Worm (Caenorhabditis elegans) whole organism, L4 larva: Measurements from ENCODE around the gene dhhc-10.

ENCODE experiments used
- D1046.2 ChIP-seq: fragments of 200-800 bp; sonication (Bioruptor generic); IDR thresholded peaks from 2 replicates; pipeline ENCODE4 v1.3.6; 2022; ENCODE audit warnings: missing genetic modification characterization, missing compliant biosample characterization
- R02D3.7 ChIP-seq: fragments of 150-350 bp; sonication (generic microtip); optimal IDR thresholded peaks from 3 replicates; lab custom pipeline; 2014; ENCODE audit warnings: missing biosample characterization, missing genetic modification characterization
- T20F7.1 ChIP-seq: fragments of 200-800 bp; sonication (Bioruptor generic); optimal IDR thresholded peaks from 2 replicates; lab custom pipeline; 2018; ENCODE audit warnings: mild to moderate bottlenecking, missing genetic modification characterization, missing compliant biosample characterization
- T26A8.4 ChIP-seq: fragments of 200-800 bp; sonication (Bioruptor generic); IDR thresholded peaks from 2 replicates; pipeline ENCODE4 v1.3.6; 2022; ENCODE audit warnings: missing genetic modification characterization, missing compliant biosample characterization
- Y5F2A.4 ChIP-seq: fragments of 200-800 bp; sonication (Bioruptor generic); optimal IDR thresholded peaks from 2 replicates; lab custom pipeline; 2018; ENCODE audit warnings: mild to moderate bottlenecking, missing genetic modification characterization, missing compliant biosample characterization
- ZK546.5 ChIP-seq, 2 experiments: sonication (generic microtip); optimal IDR thresholded peaks; 2 replicates each; lab custom pipeline; 2017; ENCODE audit warnings: missing biosample characterization in 2 of 2, missing genetic modification characterization in 2 of 2
- aha-1 ChIP-seq: fragments of 150-350 bp; peaks from one replicate; lab custom pipeline; 2014; ENCODE audit warnings: missing biosample characterization, missing genetic modification characterization
- aly-2 ChIP-seq: sonication (generic microtip); optimal IDR thresholded peaks from 2 replicates; lab custom pipeline; 2018; ENCODE audit warnings: missing biosample characterization, missing genetic modification characterization
- ama-1 ChIP-seq: fragments of 150-350 bp; optimal IDR thresholded peaks from 2 replicates; lab custom pipeline; 2014; ENCODE audit warnings: inconsistent platforms, mixed read lengths
- ceh-20 ChIP-seq: fragments of 200-800 bp; sonication (Bioruptor generic); IDR thresholded peaks from 2 replicates; pipeline ENCODE4 v1.3.6; 2022; ENCODE audit warnings: missing genetic modification reagents, missing genetic modification characterization, missing compliant biosample characterization
- ceh-44 ChIP-seq: fragments of 200-800 bp; sonication (Bioruptor generic); IDR thresholded peaks from 2 replicates; pipeline ENCODE4 v1.3.6; 2022; ENCODE audit warnings: missing genetic modification reagents, missing genetic modification characterization, missing compliant biosample characterization
- ceh-62 ChIP-seq: sonication (generic microtip); optimal IDR thresholded peaks from 2 replicates; lab custom pipeline; 2017; ENCODE audit warnings: missing biosample characterization, missing genetic modification characterization
- ceh-82 ChIP-seq: sonication (generic microtip); optimal IDR thresholded peaks from 2 replicates; lab custom pipeline; 2017; ENCODE audit warnings: missing biosample characterization, missing genetic modification characterization
- daf-16 ChIP-seq, 3 experiments: sonication (generic microtip); optimal IDR thresholded peaks; 2 replicates each; lab custom pipeline; 2016 to 2017; ENCODE audit warnings: missing genetic modification characterization in 3 of 3, missing genetic modification reagents in 3 of 3, mild to moderate bottlenecking in 2 of 3, missing compliant biosample characterization in 2 of 3, missing biosample characterization in 1 of 3, moderate library complexity in 1 of 3
- daf-8 ChIP-seq: fragments of 200-800 bp; sonication (Bioruptor generic); IDR thresholded peaks from 2 replicates; pipeline ENCODE4 v1.3.6; 2022; ENCODE audit warnings: missing genetic modification characterization, missing compliant biosample characterization
- dmd-6 ChIP-seq: fragments of 200-800 bp; sonication (Bioruptor generic); IDR thresholded peaks from 2 replicates; pipeline ENCODE4 v1.3.6; 2022; ENCODE audit warnings: missing genetic modification reagents, missing genetic modification characterization, missing compliant biosample characterization
- dmd-9 ChIP-seq: fragments of 200-800 bp; sonication (Bioruptor generic); IDR thresholded peaks from 2 replicates; pipeline ENCODE4 v1.3.6; 2022; ENCODE audit warnings: missing genetic modification reagents, missing genetic modification characterization, missing compliant biosample characterization
- dpl-1 ChIP-seq: fragments of 150-350 bp; optimal IDR thresholded peaks from 2 replicates; lab custom pipeline; 2014; ENCODE audit warnings: missing biosample characterization, missing genetic modification reagents, missing genetic modification characterization
- dve-1 ChIP-seq: sonication (generic microtip); optimal IDR thresholded peaks from 2 replicates; lab custom pipeline; 2017; ENCODE audit warnings: antibody characterized with exemption, mild to moderate bottlenecking, missing genetic modification characterization, missing compliant biosample characterization; ENCODE audit not compliant: insufficient read depth
- egl-27 ChIP-seq: sonication (generic microtip); optimal IDR thresholded peaks from 3 replicates; lab custom pipeline; 2017; ENCODE audit warnings: missing biosample characterization, missing genetic modification reagents, missing genetic modification characterization
- egl-43 ChIP-seq: fragments of 200-800 bp; sonication (Bioruptor generic); IDR thresholded peaks from 2 replicates; pipeline ENCODE4 v1.3.6; 2022; ENCODE audit warnings: missing genetic modification reagents, missing genetic modification characterization, missing compliant biosample characterization
- gei-8 ChIP-seq: fragments of 200-800 bp; sonication (Bioruptor generic); optimal IDR thresholded peaks from 2 replicates; lab custom pipeline; 2018; ENCODE audit warnings: mild to moderate bottlenecking, missing genetic modification characterization, missing compliant biosample characterization
- hif-1 ChIP-seq, 2 experiments: sonication (generic microtip); optimal IDR thresholded peaks; 2 replicates each; lab custom pipeline; 2016 to 2017; ENCODE audit warnings: missing compliant biosample characterization in 2 of 2, missing genetic modification characterization in 2 of 2, missing genetic modification reagents in 2 of 2, missing genotype in 2 of 2, mild to moderate bottlenecking in 1 of 2
- hlh-11 ChIP-seq: fragments of 200-800 bp; sonication (Bioruptor generic); optimal IDR thresholded peaks from 2 replicates; lab custom pipeline; 2018; ENCODE audit warnings: mild to moderate bottlenecking, missing genetic modification characterization, missing compliant biosample characterization
- hlh-30 ChIP-seq: sonication (generic microtip); optimal IDR thresholded peaks from 2 replicates; lab custom pipeline; 2017; ENCODE audit warnings: antibody characterized with exemption, mild to moderate bottlenecking, missing genetic modification characterization, missing compliant biosample characterization; ENCODE audit not compliant: insufficient read depth
- hmg-1.1 ChIP-seq: fragments of 200-800 bp; sonication (Bioruptor generic); IDR thresholded peaks from 2 replicates; pipeline ENCODE4 v1.3.6; 2022; ENCODE audit warnings: missing genetic modification reagents, missing genetic modification characterization, missing compliant biosample characterization
- lin-13 ChIP-seq: fragments of 150-350 bp; optimal IDR thresholded peaks from 2 replicates; lab custom pipeline; 2014; ENCODE audit warnings: missing biosample characterization, missing genetic modification reagents, missing genetic modification characterization
- lin-38 ChIP-seq: fragments of 200-800 bp; sonication (Bioruptor generic); IDR thresholded peaks from 2 replicates; pipeline ENCODE4 v1.3.6; 2022; ENCODE audit warnings: missing genetic modification reagents, missing genetic modification characterization, missing compliant biosample characterization
- lin-39 ChIP-seq: fragments of 150-350 bp; optimal IDR thresholded peaks from 2 replicates; lab custom pipeline; 2014; ENCODE audit warnings: missing biosample characterization, missing genetic modification reagents, missing genetic modification characterization
- lsy-2 ChIP-seq, 2 experiments: fragments of 150-350 bp in 1 of 2; sonication (generic microtip) in 1 of 2; optimal IDR thresholded peaks; 2 replicates each; lab custom pipeline; 2014 to 2017; ENCODE audit warnings: missing biosample characterization in 2 of 2, missing genetic modification characterization in 2 of 2
- madf-5 ChIP-seq, 2 experiments: fragments of 200-800 bp; sonication (Bioruptor generic); IDR thresholded peaks; 2 replicates each; pipeline ENCODE4 v1.3.6; 2022; ENCODE audit warnings: missing compliant biosample characterization in 2 of 2, missing genetic modification characterization in 2 of 2
- madf-9 ChIP-seq: fragments of 200-800 bp; sonication (Bioruptor generic); conservative IDR thresholded peaks from 2 replicates; pipeline ENCODE4 v1.3.6; 2022; ENCODE audit warnings: missing genetic modification reagents, missing genetic modification characterization, missing compliant biosample characterization
- mdl-1 ChIP-seq, 2 experiments: fragments of 150-350 bp in 1 of 2; sonication (generic microtip) in 1 of 2; optimal IDR thresholded peaks; 2 replicates each; lab custom pipeline; 2014 to 2017; ENCODE audit warnings: missing biosample characterization in 2 of 2, missing genetic modification characterization in 2 of 2
- mep-1 ChIP-seq: fragments of 150-350 bp; sonication (generic microtip); optimal IDR thresholded peaks from 3 replicates; lab custom pipeline; 2014; ENCODE audit warnings: missing biosample characterization, missing genetic modification characterization
- mes-2 ChIP-seq: sonication (generic microtip); optimal IDR thresholded peaks from 2 replicates; lab custom pipeline; 2016; ENCODE audit warnings: missing genotype, mild to moderate bottlenecking, missing genetic modification characterization, missing compliant biosample characterization; ENCODE audit not compliant: poor library complexity, severe bottlenecking
- mxl-3 ChIP-seq: fragments of 200-800 bp; sonication (Bioruptor generic); optimal IDR thresholded peaks from 2 replicates; lab custom pipeline; 2018; ENCODE audit warnings: mild to moderate bottlenecking, missing genetic modification characterization, missing compliant biosample characterization
- nhr-10 ChIP-seq: fragments of 150-350 bp; optimal IDR thresholded peaks from 2 replicates; lab custom pipeline; 2014; ENCODE audit warnings: missing biosample characterization, missing genetic modification characterization
- nhr-102 ChIP-seq: sonication (generic microtip); optimal IDR thresholded peaks from 2 replicates; lab custom pipeline; 2016; ENCODE audit warnings: mild to moderate bottlenecking, missing genetic modification characterization, moderate library complexity, missing compliant biosample characterization
- nhr-111 ChIP-seq: fragments of 200-800 bp; sonication (Bioruptor generic); optimal IDR thresholded peaks from 2 replicates; lab custom pipeline; 2018; ENCODE audit warnings: mild to moderate bottlenecking, missing genetic modification characterization, missing compliant biosample characterization
- nhr-28 ChIP-seq: fragments of 150-350 bp; optimal IDR thresholded peaks from 2 replicates; lab custom pipeline; 2014; ENCODE audit warnings: missing biosample characterization, missing genetic modification characterization
- nhr-6 ChIP-seq: fragments of 150-350 bp; optimal IDR thresholded peaks from 2 replicates; lab custom pipeline; 2014; ENCODE audit warnings: missing biosample characterization, missing genetic modification characterization
- nhr-77 ChIP-seq: fragments of 150-350 bp; optimal IDR thresholded peaks from 2 replicates; lab custom pipeline; 2014; ENCODE audit warnings: missing biosample characterization, missing genetic modification characterization
- pha-4 ChIP-seq, 2 experiments: fragments of 150-350 bp in 1 of 2; fragments of 200-800 bp in 1 of 2; sonication (Bioruptor generic) in 1 of 2; IDR thresholded peaks in 1 of 2; optimal IDR thresholded peaks in 1 of 2; 2 replicates each; pipeline versions ENCODE4 v1.3.6 to Lab custom; 2014 to 2022; ENCODE audit warnings: missing genetic modification characterization in 2 of 2, missing genetic modification reagents in 2 of 2, missing biosample characterization in 1 of 2, missing compliant biosample characterization in 1 of 2
- php-3 ChIP-seq: fragments of 200-800 bp; sonication (Bioruptor generic); IDR thresholded peaks from 2 replicates; pipeline ENCODE4 v1.3.6; 2022; ENCODE audit warnings: missing genetic modification reagents, missing genetic modification characterization, missing compliant biosample characterization
- pqm-1 ChIP-seq: sonication (generic microtip); optimal IDR thresholded peaks from 2 replicates; lab custom pipeline; 2017; ENCODE audit warnings: missing biosample characterization, missing genetic modification characterization
- rbr-2 ChIP-seq: sonication (generic microtip); optimal IDR thresholded peaks from 2 replicates; lab custom pipeline; 2016; ENCODE audit warnings: missing genotype, missing genetic modification characterization, missing compliant biosample characterization
- vab-7 ChIP-seq: fragments of 200-800 bp; sonication (Bioruptor generic); IDR thresholded peaks from 2 replicates; pipeline ENCODE4 v1.3.6; 2022; ENCODE audit warnings: missing genetic modification reagents, missing genetic modification characterization, missing compliant biosample characterization
- zag-1 ChIP-seq: fragments of 150-350 bp; optimal IDR thresholded peaks from 2 replicates; lab custom pipeline; 2014; ENCODE audit warnings: missing biosample characterization, missing genetic modification characterization
- zfp-3 ChIP-seq: fragments of 200-800 bp; sonication (Bioruptor generic); conservative IDR thresholded peaks from 2 replicates; pipeline ENCODE4 v1.3.6; 2022; ENCODE audit warnings: missing genetic modification reagents, missing genetic modification characterization, missing compliant biosample characterization

Gene dhhc-10

DNA sequence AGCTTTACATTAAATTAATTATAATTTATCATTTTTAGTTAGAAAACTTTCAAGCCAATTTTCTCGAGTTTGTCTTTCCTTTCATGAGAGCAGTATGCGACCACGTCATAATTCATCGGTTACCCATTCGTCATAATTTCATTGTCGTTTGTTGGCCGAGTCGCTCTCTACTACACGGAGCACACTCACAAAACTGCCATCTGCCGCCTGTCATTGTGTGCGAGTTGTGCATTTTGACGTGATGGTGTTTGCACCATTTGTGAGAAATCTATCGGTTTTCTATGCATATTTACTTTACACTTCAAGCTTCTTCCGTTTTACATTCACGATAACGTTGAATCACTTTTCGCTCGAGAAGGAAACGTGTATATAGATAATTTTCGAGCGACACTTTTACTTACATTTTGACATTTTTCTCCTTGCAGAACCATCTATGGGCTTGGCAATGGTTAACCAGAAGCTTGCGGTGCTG is at the start of gene dhhc-10:
Gene dhhc-10, plus strand, starts transcription at position 422 of the 472 bp plus-strand sequence.
- TF ChIP-seq zag-1: no peak
- TF ChIP-seq mep-1 (tag; lab: Kevin White, UChicago): peak; percentile 67
- TF ChIP-seq ZK546.5 (tag; optimal IDR thresholded peaks at IDR 0.05; lab: Kevin White, UChicago): no peak
- peak in 1 of 2 experiments; percentile 73 for TF ChIP-seq lsy-2 (tag; optimal IDR thresholded peaks at IDR 0.05; lab: Kevin White, UChicago)
- 0 out of 2 replicates have a peak, but pooled peaks have one; percentile 32 for TF ChIP-seq ceh-20 (GFP tag; lab: Robert Waterston, UW)
- TF ChIP-seq aha-1 (tag; lab: Kevin White, UChicago): peak; percentile 69
- no peak for TF ChIP-seq ceh-62 (tag; lab: Kevin White, UChicago)
- no peak for TF ChIP-seq egl-27 (tag; lab: Kevin White, UChicago)
- TF ChIP-seq dpl-1 (GFP tag; lab: Kevin White, UChicago): peak; percentile 37
- peak; percentile 68 for TF ChIP-seq nhr-77 (tag; lab: Kevin White, UChicago)
- TF ChIP-seq hif-1 (tag; optimal IDR thresholded peaks at IDR 0.05; lab: Kevin White, UChicago): peak in 1 of 2 experiments; percentile 35
- TF ChIP-seq hmg-1.1 (GFP tag; lab: Robert Waterston, UW): 0 out of 2 replicates have a peak, but pooled peaks have one; percentile 35
- peak in 1 of 2 experiments; percentile 1 for TF ChIP-seq mdl-1 (tag; optimal IDR thresholded peaks at IDR 0.05; lab: Kevin White, UChicago)
- no peak for TF ChIP-seq Y5F2A.4 (GFP tag; lab: Kevin White, UChicago)
- TF ChIP-seq D1046.2 (GFP tag; lab: Robert Waterston, UW): no peak
- peak; percentile 83 for TF ChIP-seq dmd-6 (GFP tag; lab: Robert Waterston, UW)
- peak; percentile 62; the same call in 1 of the 2 replicates for TF ChIP-seq egl-43 (GFP tag; lab: Robert Waterston, UW)
- no peak for TF ChIP-seq madf-5 (GFP tag; IDR thresholded peaks at IDR 0.05; lab: Robert Waterston, UW)
- 0 out of 2 replicates have a peak, but pooled peaks have one; percentile 12 for TF ChIP-seq madf-9 (GFP tag; lab: Robert Waterston, UW)
- no peak for TF ChIP-seq pha-4 (GFP tag; IDR thresholded peaks at IDR 0.05; lab: Robert Waterston, UW)
- TF ChIP-seq pha-4 (tag; optimal IDR thresholded peaks at IDR 0.05; lab: Kevin White, UChicago): peak; percentile 47
- TF ChIP-seq T26A8.4 (GFP tag; lab: Robert Waterston, UW): peak; percentile 30; the same call in 1 of the 2 replicates
- no peak for TF ChIP-seq ama-1
- TF ChIP-seq ceh-82 (tag; lab: Kevin White, UChicago): no peak
- TF ChIP-seq dmd-9 (GFP tag; lab: Robert Waterston, UW): no peak
- TF ChIP-seq pqm-1 (tag; lab: Kevin White, UChicago): peak; percentile 84
- peak; percentile 79 for TF ChIP-seq nhr-6 (tag; lab: Kevin White, UChicago)
- TF ChIP-seq zfp-3 (GFP tag; lab: Robert Waterston, UW): no peak
- TF ChIP-seq lin-39 (tag; lab: Kevin White, UChicago): no peak
- TF ChIP-seq aly-2: no peak
- peak; percentile 6 for TF ChIP-seq lin-13 (GFP tag; lab: Kevin White, UChicago)
- TF ChIP-seq daf-8 (GFP tag; lab: Robert Waterston, UW): no peak
- no peak for TF ChIP-seq ceh-44
- no peak for TF ChIP-seq gei-8 (GFP tag; lab: Kevin White, UChicago)
- peak; percentile 24 for TF ChIP-seq rbr-2 (tag; lab: Kevin White, UChicago)
- no peak for TF ChIP-seq R02D3.7
- TF ChIP-seq lin-38 (GFP tag; lab: Robert Waterston, UW): 0 out of 2 replicates have a peak, but pooled peaks have one; percentile 14
- no peak for TF ChIP-seq nhr-10 (tag; lab: Kevin White, UChicago)
- TF ChIP-seq nhr-111 (GFP tag; lab: Kevin White, UChicago): no peak
- peak; percentile 83 for TF ChIP-seq dve-1 (tag; lab: Kevin White, UChicago)
- TF ChIP-seq nhr-28 (tag; lab: Kevin White, UChicago): peak; percentile 74
- TF ChIP-seq nhr-102 (tag; lab: Kevin White, UChicago): peak; percentile 28
- peak; percentile 20 for TF ChIP-seq T20F7.1
- TF ChIP-seq mes-2: peak; percentile 74
- no peak for TF ChIP-seq vab-7 (GFP tag; lab: Robert Waterston, UW)
- TF ChIP-seq php-3: peak; percentile 33; the same call in 1 of the 2 replicates
- peak; percentile 43 for TF ChIP-seq hlh-30
- TF ChIP-seq mxl-3 (GFP tag; lab: Kevin White, UChicago): peak; percentile 58
- no peak for TF ChIP-seq daf-16 (GFP tag; optimal IDR thresholded peaks at IDR 0.05; lab: Kevin White, UChicago)
- peak; percentile 64 for TF ChIP-seq daf-16 (tag; optimal IDR thresholded peaks at IDR 0.05; lab: Kevin White, UChicago)
- peak; percentile 84 for TF ChIP-seq hlh-11 (tag; lab: Kevin White, UChicago)
